Fruit fly (Drosophila melanogaster) whole organism, embryonic: Measurements from ENCODE around the gene AP-1sigma.

Experiments
- Awh ChIP-seq: fragments of 200-800 bp; sonication (Bioruptor generic); IDR thresholded peaks from 2 replicates; pipeline ENCODE4, ENCODE4 v1.3.6; 2022; ENCODE audit warnings: missing biosample characterization, missing genetic modification characterization
- Blimp-1 ChIP-seq: fragments of 200-800 bp; sonication (Bioruptor generic); optimal IDR thresholded peaks from 3 replicates; lab custom pipeline; 2018; ENCODE audit warnings: missing biosample characterization, missing genetic modification characterization, mild to moderate bottlenecking, moderate library complexity, missing genetic modification reagents
- CG10431 ChIP-seq: fragments of 200-800 bp; sonication (Bioruptor generic); optimal IDR thresholded peaks from 3 replicates; lab custom pipeline; 2018; ENCODE audit warnings: missing biosample characterization, mild to moderate bottlenecking, missing genetic modification characterization
- CG10654 ChIP-seq: fragments of 200-800 bp; sonication (Bioruptor generic); optimal IDR thresholded peaks from 2 replicates; lab custom pipeline; 2016; ENCODE audit warnings: missing biosample characterization, missing genetic modification characterization
- CG11085 ChIP-seq: fragments of 200-800 bp; sonication (Bioruptor generic); IDR thresholded peaks from 2 replicates; pipeline ENCODE4 v1.3.6; 2022; ENCODE audit warnings: missing biosample characterization, missing genetic modification characterization
- CG11504 ChIP-seq: fragments of 200-800 bp; sonication (Bioruptor generic); optimal IDR thresholded peaks from 3 replicates; lab custom pipeline; 2019; ENCODE audit warnings: missing biosample characterization, mild to moderate bottlenecking, missing genetic modification characterization, moderate library complexity
- CG13296 ChIP-seq: fragments of 200-800 bp; sonication (Bioruptor generic); optimal IDR thresholded peaks from 3 replicates; lab custom pipeline; 2018; ENCODE audit warnings: missing biosample characterization, mild to moderate bottlenecking, missing genetic modification characterization
- CG14667 ChIP-seq: fragments of 200-800 bp; sonication (Bioruptor generic); IDR thresholded peaks from 2 replicates; pipeline ENCODE4 v1.3.6; 2022; ENCODE audit warnings: missing biosample characterization, missing genetic modification characterization
- CG17361 ChIP-seq: fragments of 200-800 bp; sonication (Bioruptor generic); IDR thresholded peaks from 3 replicates; pipeline ENCODE4 v1.3.6; 2022; ENCODE audit warnings: missing biosample characterization, missing genetic modification characterization
- CG18619 ChIP-seq: fragments of 200-800 bp; sonication (Bioruptor generic); optimal IDR thresholded peaks from 3 replicates; lab custom pipeline; 2017; ENCODE audit warnings: missing biosample characterization, mild to moderate bottlenecking, missing genetic modification characterization
- CG2129 ChIP-seq: fragments of 200-800 bp; sonication (Bioruptor generic); IDR thresholded peaks from 2 replicates; pipeline ENCODE4 v1.3.6; 2022; ENCODE audit warnings: missing biosample characterization, missing genetic modification characterization; ENCODE audit not compliant: partially characterized antibody
- CG2712 ChIP-seq: fragments of 200-800 bp; optimal IDR thresholded peaks from 3 replicates; lab custom pipeline; 2019; ENCODE audit warnings: missing biosample characterization, mild to moderate bottlenecking, missing genetic modification characterization, moderate library complexity
- CG3281 ChIP-seq: fragments of 200-800 bp; sonication (Bioruptor generic); optimal IDR thresholded peaks from 3 replicates; lab custom pipeline; 2017; ENCODE audit warnings: missing biosample characterization, mild to moderate bottlenecking, missing genetic modification characterization
- CG4328 ChIP-seq: fragments of 200-800 bp; sonication (Bioruptor generic); optimal IDR thresholded peaks from 3 replicates; lab custom pipeline; 2017; ENCODE audit warnings: missing biosample characterization, missing genetic modification reagents, missing genetic modification characterization
- CG6765 ChIP-seq: fragments of 200-800 bp; sonication (Bioruptor generic); optimal IDR thresholded peaks from 3 replicates; lab custom pipeline; 2017; ENCODE audit warnings: missing biosample characterization, mild to moderate bottlenecking, missing genetic modification characterization
- CG7786 ChIP-seq: fragments of 200-800 bp; sonication (Bioruptor generic); optimal IDR thresholded peaks from 2 replicates; lab custom pipeline; 2016; ENCODE audit warnings: missing biosample characterization, missing genetic modification characterization
- CG7928 ChIP-seq: fragments of 200-800 bp; sonication (Bioruptor generic); optimal IDR thresholded peaks from 2 replicates; lab custom pipeline; 2017; ENCODE audit warnings: missing biosample characterization, mild to moderate bottlenecking, missing genetic modification characterization
- CG8089 ChIP-seq: fragments of 200-800 bp; sonication (Bioruptor generic); optimal IDR thresholded peaks from 3 replicates; lab custom pipeline; 2016; ENCODE audit warnings: missing biosample characterization, missing genetic modification characterization
- CG9797 ChIP-seq: fragments of 200-800 bp; sonication (Bioruptor generic); optimal IDR thresholded peaks from 3 replicates; lab custom pipeline; 2018; ENCODE audit warnings: missing biosample characterization, mild to moderate bottlenecking, missing genetic modification characterization
- CG9817 ChIP-seq: fragments of 200-800 bp; sonication (Bioruptor generic); optimal IDR thresholded peaks from 2 replicates; lab custom pipeline; 2018; ENCODE audit warnings: missing biosample characterization, mild to moderate bottlenecking, missing genetic modification characterization, moderate library complexity
- Dad ChIP-seq: fragments of 200-800 bp; sonication (Bioruptor generic); optimal IDR thresholded peaks from 3 replicates; lab custom pipeline; 2016; ENCODE audit warnings: missing biosample characterization, missing genetic modification characterization
- Eip74EF ChIP-seq, 2 experiments: fragments of 200-800 bp in 1 of 2; fragments of >200 bp in 1 of 2; sonication (Bioruptor generic) in 1 of 2; optimal IDR thresholded peaks; 2 replicates each; lab custom pipeline; 2017 to 2019; ENCODE audit warnings: missing biosample characterization in 2 of 2, missing genetic modification characterization in 2 of 2, mild to moderate bottlenecking in 1 of 2, moderate library complexity in 1 of 2
- Elba2 ChIP-seq: fragments of 200-800 bp; sonication (Bioruptor generic); optimal IDR thresholded peaks from 3 replicates; lab custom pipeline; 2016; ENCODE audit warnings: missing biosample characterization, missing genetic modification characterization
- GATAe ChIP-seq: fragments of 200-800 bp; sonication (Bioruptor generic); conservative IDR thresholded peaks from 2 replicates; pipeline ENCODE4 v1.3.6; 2022; ENCODE audit warnings: missing biosample characterization, missing genetic modification characterization
- H15 ChIP-seq: fragments of 200-800 bp; sonication (Bioruptor generic); IDR thresholded peaks from 3 replicates; pipeline ENCODE4 v1.3.6; 2022; ENCODE audit warnings: missing biosample characterization, missing genetic modification characterization
- Hmr ChIP-seq: fragments of 200-800 bp; sonication (Bioruptor generic); optimal IDR thresholded peaks from 3 replicates; lab custom pipeline; 2017; ENCODE audit warnings: mild to moderate bottlenecking, missing biosample characterization, missing genetic modification reagents, missing genetic modification characterization
- Jarid2 ChIP-seq: fragments of 200-800 bp; sonication (Bioruptor generic); optimal IDR thresholded peaks from 3 replicates; lab custom pipeline; 2017; ENCODE audit warnings: mild to moderate bottlenecking, missing biosample characterization, missing genetic modification reagents, missing genetic modification characterization
- Kr ChIP-seq: fragments of 200-800 bp; sonication (Bioruptor generic); optimal IDR thresholded peaks from 2 replicates; lab custom pipeline; 2017; ENCODE audit warnings: missing biosample characterization, mild to moderate bottlenecking, missing genetic modification characterization
- Optix ChIP-seq: fragments of 200-800 bp; sonication (Bioruptor generic); IDR thresholded peaks from 3 replicates; pipeline ENCODE4 v1.3.6; 2022; ENCODE audit warnings: missing biosample characterization, missing genetic modification characterization
- PHDP ChIP-seq: fragments of 200-800 bp; sonication (Bioruptor generic); optimal IDR thresholded peaks from 3 replicates; lab custom pipeline; 2018; ENCODE audit warnings: missing biosample characterization, mild to moderate bottlenecking, missing genetic modification characterization, moderate library complexity
- Pdp1 ChIP-seq, 2 experiments: fragments of 200-800 bp; sonication (Bioruptor generic); optimal IDR thresholded peaks; 3 replicates each; lab custom pipeline; 2016; ENCODE audit warnings: missing biosample characterization in 2 of 2, missing genetic modification characterization in 2 of 2, mild to moderate bottlenecking in 1 of 2, moderate library complexity in 1 of 2
- Sox102F ChIP-seq: fragments of 200-800 bp; sonication (Bioruptor generic); optimal IDR thresholded peaks from 2 replicates; lab custom pipeline; 2018; ENCODE audit warnings: missing biosample characterization, mild to moderate bottlenecking, missing genetic modification characterization, moderate library complexity
- TFAM ChIP-seq: fragments of 200-800 bp; sonication (Bioruptor generic); optimal IDR thresholded peaks from 2 replicates; lab custom pipeline; 2017; ENCODE audit warnings: missing biosample characterization, missing genetic modification characterization, inconsistent platforms
- ato ChIP-seq: fragments of 200-800 bp; sonication (Bioruptor generic); IDR thresholded peaks from 2 replicates; pipeline ENCODE4 v1.3.6; 2022; ENCODE audit warnings: missing biosample characterization, missing genetic modification characterization; ENCODE audit not compliant: partially characterized antibody
- az2 ChIP-seq: fragments of 200-800 bp; sonication (Bioruptor generic); optimal IDR thresholded peaks from 3 replicates; lab custom pipeline; 2016; ENCODE audit warnings: missing biosample characterization, missing genetic modification characterization
- btn ChIP-seq: fragments of 200-800 bp; sonication (Bioruptor generic); optimal IDR thresholded peaks from 2 replicates; lab custom pipeline; 2016; ENCODE audit warnings: missing biosample characterization, missing genetic modification characterization
- cad ChIP-seq: fragments of >200 bp; optimal IDR thresholded peaks from 2 replicates; lab custom pipeline; 2017; ENCODE audit warnings: missing biosample characterization, missing genetic modification characterization
- chif ChIP-seq, 2 experiments: fragments of 200-800 bp; sonication (Bioruptor generic); optimal IDR thresholded peaks; 3 replicates each; lab custom pipeline; 2016; ENCODE audit warnings: missing biosample characterization in 2 of 2, missing genetic modification characterization in 2 of 2
- crol ChIP-seq: fragments of 200-800 bp; sonication (Bioruptor generic); IDR thresholded peaks from 2 replicates; pipeline ENCODE4 v1.3.6; 2022; ENCODE audit warnings: missing biosample characterization, missing genetic modification characterization
- gem ChIP-seq: fragments of 200-800 bp; sonication (Bioruptor generic); optimal IDR thresholded peaks from 2 replicates; lab custom pipeline; 2019; ENCODE audit warnings: missing biosample characterization, mild to moderate bottlenecking, missing genetic modification characterization, moderate library complexity
- h ChIP-seq: fragments of >200 bp; optimal IDR thresholded peaks from 2 replicates; lab custom pipeline; 2017
- jing ChIP-seq: fragments of 200-800 bp; sonication (Bioruptor generic); optimal IDR thresholded peaks from 2 replicates; lab custom pipeline; 2018; ENCODE audit warnings: missing biosample characterization, mild to moderate bottlenecking, missing genetic modification characterization
- kay ChIP-seq: fragments of 200-800 bp; sonication (Bioruptor generic); optimal IDR thresholded peaks from 2 replicates; lab custom pipeline; 2016; ENCODE audit warnings: missing biosample characterization, missing genetic modification characterization
- lmd ChIP-seq: fragments of 200-800 bp; sonication (Bioruptor generic); IDR thresholded peaks from 2 replicates; pipeline ENCODE4 v1.3.6; 2022; ENCODE audit warnings: missing biosample characterization, missing genetic modification characterization
- nom ChIP-seq: fragments of 200-800 bp; sonication (Bioruptor generic); optimal IDR thresholded peaks from 2 replicates; lab custom pipeline; 2017; ENCODE audit warnings: missing biosample characterization, missing genetic modification characterization, mild to moderate bottlenecking, moderate library complexity, missing genetic modification reagents
- pb ChIP-seq: fragments of 200-800 bp; sonication (Bioruptor generic); optimal IDR thresholded peaks from 3 replicates; lab custom pipeline; 2016; ENCODE audit warnings: missing biosample characterization, missing genetic modification characterization
- seq ChIP-seq: fragments of 200-800 bp; sonication (Bioruptor generic); IDR thresholded peaks from 2 replicates; pipeline ENCODE4 v1.3.6; 2022; ENCODE audit warnings: missing biosample characterization, missing genetic modification characterization
- sr ChIP-seq: fragments of 200-800 bp; sonication (Bioruptor generic); IDR thresholded peaks from 3 replicates; pipeline ENCODE4 v1.3.6; 2022; ENCODE audit warnings: missing biosample characterization, missing genetic modification characterization
- stwl ChIP-seq: fragments of 200-800 bp; sonication (Bioruptor generic); optimal IDR thresholded peaks from 3 replicates; lab custom pipeline; 2018; ENCODE audit warnings: missing biosample characterization, mild to moderate bottlenecking, missing genetic modification characterization, moderate library complexity
- sug ChIP-seq: fragments of 200-800 bp; optimal IDR thresholded peaks from 2 replicates; lab custom pipeline; 2019; ENCODE audit warnings: missing biosample characterization, mild to moderate bottlenecking, missing genetic modification characterization, moderate library complexity
- toy ChIP-seq: fragments of 200-800 bp; sonication (Bioruptor generic); IDR thresholded peaks from 2 replicates; pipeline ENCODE4 v1.3.6; 2022; ENCODE audit warnings: missing biosample characterization, missing genetic modification characterization

The AP-1sigma gene

dm6 chr3R:23986479-23986930, 28.1 kb downstream of the AP-1sigma start, which contains the start of the genes CG13603 and CG5902 (continued):
- peak; percentile 89 for TF ChIP-seq nom (GFP tag; lab: Kevin White, UChicago)
- TF ChIP-seq toy (GFP tag; lab: Robert Waterston, UW): no peak
- TF ChIP-seq CG6765 (GFP tag; lab: Kevin White, UChicago): no peak
- TF ChIP-seq CG17361 (GFP tag; lab: Robert Waterston, UW): no peak
- TF ChIP-seq CG9817 (tag; lab: Kevin White, UChicago): no peak
- no peak for TF ChIP-seq Optix (GFP tag; lab: Robert Waterston, UW)
- no peak for TF ChIP-seq Awh (GFP tag; lab: Robert Waterston, UW)
- no peak for TF ChIP-seq Kr (GFP tag; lab: Kevin White, UChicago)
- peak; percentile 40 for TF ChIP-seq pb (GFP tag; lab: Kevin White, UChicago)
- peak; percentile 27 for TF ChIP-seq lmd (GFP tag; lab: Robert Waterston, UW)
- TF ChIP-seq PHDP (tag; lab: Kevin White, UChicago): no peak
- no peak for TF ChIP-seq CG4328 (GFP tag; lab: Kevin White, UChicago)
- no peak for TF ChIP-seq seq
- peak; percentile 60 for TF ChIP-seq CG2712 (tag; lab: Kevin White, UChicago)
- TF ChIP-seq stwl: peak; percentile 91
- peak; percentile 52; the same call in 1 of the 2 replicates for TF ChIP-seq CG2129 (GFP tag; lab: Robert Waterston, UW)
- peak in 1 of 2 experiments; percentile 39 for TF ChIP-seq Pdp1 (GFP tag; optimal IDR thresholded peaks at IDR 0.05; lab: Kevin White, UChicago)
- TF ChIP-seq gem (tag; lab: Kevin White, UChicago): no peak
- peak in 1 of 2 experiments; percentile 35 for TF ChIP-seq chif (GFP tag; optimal IDR thresholded peaks at IDR 0.05; lab: Kevin White, UChicago)
- no peak for TF ChIP-seq CG14667 (GFP tag; lab: Robert Waterston, UW)
- no peak for TF ChIP-seq btn
- TF ChIP-seq Blimp-1 (GFP tag; lab: Kevin White, UChicago): no peak
- TF ChIP-seq CG8089 (GFP tag; lab: Kevin White, UChicago): peak; percentile 0
- TF ChIP-seq Jarid2 (GFP tag; lab: Kevin White, UChicago): no peak
- 0 out of 3 replicates have a peak, but pooled peaks have one; percentile 3 for TF ChIP-seq sr (GFP tag; lab: Robert Waterston, UW)
- TF ChIP-seq CG18619: no peak
- peak; percentile 50 for TF ChIP-seq CG9797 (GFP tag; lab: Kevin White, UChicago)
- no peak for TF ChIP-seq TFAM (GFP tag; lab: Kevin White, UChicago)
- no peak for TF ChIP-seq CG11504 (tag; lab: Kevin White, UChicago)
- TF ChIP-seq CG10654: peak; percentile 16
- no peak for TF ChIP-seq h
- TF ChIP-seq CG7786 (GFP tag; lab: Kevin White, UChicago): peak; percentile 48
- no peak for TF ChIP-seq H15 (GFP tag; lab: Robert Waterston, UW)
- TF ChIP-seq ato (GFP tag; lab: Robert Waterston, UW): 0 out of 2 replicates have a peak, but pooled peaks have one; percentile 47
- peak; percentile 49 for TF ChIP-seq sug (tag; lab: Kevin White, UChicago)
- no peak for TF ChIP-seq jing
- no peak for TF ChIP-seq cad (GFP tag; lab: Kevin White, UChicago)
- TF ChIP-seq Eip74EF (GFP tag; optimal IDR thresholded peaks at IDR 0.05; lab: Kevin White, UChicago): no peak
- peak; percentile 12 for TF ChIP-seq kay (GFP tag; lab: Kevin White, UChicago)
- no peak for TF ChIP-seq GATAe
- peak; percentile 40 for TF ChIP-seq Dad (GFP tag; lab: Kevin White, UChicago)
- TF ChIP-seq CG7928 (GFP tag; lab: Kevin White, UChicago): no peak
- TF ChIP-seq CG11085 (GFP tag; lab: Robert Waterston, UW): no peak
- no peak for TF ChIP-seq Hmr (GFP tag; lab: Kevin White, UChicago)
- TF ChIP-seq az2 (GFP tag; lab: Kevin White, UChicago): no peak
- peak; percentile 97 for TF ChIP-seq crol (GFP tag; lab: Robert Waterston, UW)
- no peak for TF ChIP-seq CG10431 (GFP tag; lab: Kevin White, UChicago)
- TF ChIP-seq CG3281 (GFP tag; lab: Kevin White, UChicago): no peak
- TF ChIP-seq Elba2 (GFP tag; lab: Kevin White, UChicago): peak; percentile 53
- TF ChIP-seq CG13296 (GFP tag; lab: Kevin White, UChicago): no peak
- no peak for TF ChIP-seq Sox102F (GFP tag; lab: Kevin White, UChicago)
